Fruit fly (Drosophila melanogaster) whole organism, prepupa: Measurements from ENCODE around the gene Mst84B.

Experiments used
- CG6163 ChIP-seq: fragments of 200-800 bp; sonication (Bioruptor generic); IDR thresholded peaks from 3 replicates; pipeline ENCODE4 v1.3.6; 2022; ENCODE audit warnings: missing biosample characterization, missing genetic modification characterization
- Eip93F ChIP-seq: fragments of 200-800 bp; sonication (Bioruptor generic); optimal IDR thresholded peaks from 2 replicates; lab custom pipeline; 2016; ENCODE audit warnings: missing biosample characterization, mild to moderate bottlenecking, missing genetic modification characterization
- achi ChIP-seq: fragments of 200-800 bp; sonication (Bioruptor generic); optimal IDR thresholded peaks from 3 replicates; lab custom pipeline; 2016; ENCODE audit warnings: missing biosample characterization, missing genetic modification characterization
- acj6 ChIP-seq: fragments of 200-800 bp; sonication (Bioruptor generic); optimal IDR thresholded peaks from 3 replicates; lab custom pipeline; 2016; ENCODE audit warnings: missing biosample characterization, missing genetic modification characterization
- lz ChIP-seq: fragments of 200-800 bp; sonication (Bioruptor generic); optimal IDR thresholded peaks from 3 replicates; lab custom pipeline; 2016; ENCODE audit warnings: missing biosample characterization, missing genetic modification characterization

dm6 chr3R:7112977-7113376 lies 51.0 kb downstream of the Mst84B start:
- no peak for TF ChIP-seq achi
- TF ChIP-seq lz (GFP tag; lab: Kevin White, UChicago), result no peak
- no peak for TF ChIP-seq CG6163 (GFP tag; lab: Robert Waterston, UW)
- TF ChIP-seq acj6, result no peak
- TF ChIP-seq Eip93F (GFP tag; lab: Kevin White, UChicago), result no peak
